Fruit fly (Drosophila melanogaster) whole organism, embryonic: ENCODE results near the gene cert.

Experiments
- Asciz ChIP-seq: fragments of 200-800 bp; sonication (Bioruptor generic); optimal IDR thresholded peaks from 2 replicates; lab custom pipeline; 2017; ENCODE audit warnings: missing biosample characterization, mild to moderate bottlenecking, missing genetic modification characterization, missing genetic modification reagents
- CG10543 ChIP-seq: fragments of 200-800 bp; sonication (Bioruptor generic); optimal IDR thresholded peaks from 3 replicates; lab custom pipeline; 2017; ENCODE audit warnings: missing biosample characterization, mild to moderate bottlenecking, missing genetic modification characterization, moderate library complexity
- CG33557 ChIP-seq: fragments of 200-800 bp; sonication (Bioruptor generic); optimal IDR thresholded peaks from 2 replicates; lab custom pipeline; 2019; ENCODE audit warnings: missing biosample characterization, mild to moderate bottlenecking, missing genetic modification characterization, moderate library complexity
- CG8478 ChIP-seq: fragments of >200 bp; optimal IDR thresholded peaks from 2 replicates; lab custom pipeline; 2018
- CG8924 ChIP-seq: fragments of 200-800 bp; optimal IDR thresholded peaks from 3 replicates; lab custom pipeline; 2019; ENCODE audit warnings: missing biosample characterization, mild to moderate bottlenecking, missing genetic modification characterization, moderate library complexity

dm6 chr3L:8312290-8312689, 22.6 kb upstream of the cert start:
- TF ChIP-seq CG8478 (lab: Kevin White, UChicago), result no peak
- TF ChIP-seq CG10543 (GFP tag; lab: Kevin White, UChicago), result no peak
- no peak for TF ChIP-seq CG8924 (tag; lab: Kevin White, UChicago)
- no peak for TF ChIP-seq Asciz (GFP tag; lab: Kevin White, UChicago)
- TF ChIP-seq CG33557 (GFP tag; lab: Kevin White, UChicago), result no peak
